Fruit fly (Drosophila melanogaster): ENCODE measurements around the gene FucTB.

The FucTB gene

DNA sequence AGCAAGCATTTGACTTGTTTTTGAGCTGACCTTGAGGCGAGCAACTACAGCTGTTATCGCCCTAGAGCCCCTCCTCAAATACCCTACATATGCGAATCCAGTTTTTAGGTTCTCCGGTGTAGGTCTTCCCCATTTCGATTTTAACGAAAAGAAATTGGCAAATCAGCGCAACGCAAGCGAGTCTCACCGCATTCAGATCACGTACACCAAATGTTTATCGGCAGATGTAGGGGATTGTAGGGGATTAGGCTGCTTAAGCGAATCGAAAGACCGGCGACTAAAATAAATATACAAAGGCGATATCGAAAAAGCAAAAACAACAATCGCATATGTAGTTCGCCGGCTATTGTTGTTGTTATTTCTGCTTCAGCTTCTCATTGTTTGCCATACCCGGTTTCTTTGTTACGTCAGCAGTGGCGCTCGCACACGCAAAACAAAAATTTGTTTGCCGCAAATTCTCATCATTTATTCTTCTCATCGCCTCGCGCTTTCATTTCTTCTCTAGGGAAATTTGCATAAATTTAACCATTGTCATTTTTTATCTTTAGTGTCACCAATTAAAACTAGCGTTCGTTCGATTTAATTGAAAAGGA, 42.7 kb downstream of the FucTB start (continued):
- TF ChIP-seq CG7745 (tag; optimal IDR thresholded peaks at IDR 0.05) (no peak), TFAM (GFP tag; optimal IDR thresholded peaks at IDR 0.05) (no peak), trem (tag; optimal IDR thresholded peaks at IDR 0.05) (no peak), amos (GFP tag; IDR thresholded peaks at IDR 0.05; ENCODE audit: partially characterized antibody) (no peak), CG12155 (GFP tag; optimal IDR thresholded peaks at IDR 0.05) (peak; percentile 81), CG1832 (GFP tag; optimal IDR thresholded peaks at IDR 0.05) (no peak), grn (GFP tag; optimal IDR thresholded peaks at IDR 0.05) (no peak), scrt (GFP tag; optimal IDR thresholded peaks at IDR 0.05) (peak; percentile 41), sens-2 (GFP tag; IDR thresholded peaks at IDR 0.05) (no peak; the same call in 1 of the 2 replicates), gt (GFP tag; IDR thresholded peaks at IDR 0.05) (no peak), zen2 (GFP tag; IDR thresholded peaks at IDR 0.05; ENCODE audit: partially characterized antibody) (no peak), chif (GFP tag; optimal IDR thresholded peaks at IDR 0.05) (peak; percentile 59 to 76), lola (GFP tag; optimal IDR thresholded peaks at IDR 0.05) (no peak), C15 (GFP tag; IDR thresholded peaks at IDR 0.05) (peak; percentile 50; the same call in 1 of the 3 replicates), CG17612 (GFP tag; IDR thresholded peaks at IDR 0.05) (peak; percentile 30; the same call in 1 of the 2 replicates), CG12659 (GFP tag; optimal IDR thresholded peaks at IDR 0.05) (peak; percentile 60), Lim3 (GFP tag; IDR thresholded peaks at IDR 0.05) (no peak), chm (GFP tag; IDR thresholded peaks at IDR 0.05) (no peak; the same call in 1 of the 2 replicates), Hsf (GFP tag; optimal IDR thresholded peaks at IDR 0.05) (peak; percentile 59), NC2β (GFP tag; optimal IDR thresholded peaks at IDR 0.05) (peak; percentile 29), CG33557 (GFP tag; optimal IDR thresholded peaks at IDR 0.05) (no peak), Poxn (GFP tag; IDR thresholded peaks at IDR 0.05) (no peak), p53 (GFP tag; optimal IDR thresholded peaks at IDR 0.05) (peak; percentile 66), bsh (GFP tag; optimal IDR thresholded peaks at IDR 0.05) (peak in 1 of 2 experiments; percentile 85), btn (GFP tag; optimal IDR thresholded peaks at IDR 0.05) (no peak), Ravus (GFP tag; IDR thresholded peaks at IDR 0.05) (no peak; the same call in 1 of the 2 replicates), HLH4C (GFP tag; IDR thresholded peaks at IDR 0.05; ENCODE audit: partially characterized antibody) (no peak), tgo (GFP tag; IDR thresholded peaks at IDR 0.05) (peak; percentile 63; the same call in 2 of the 3 replicates), Dip2 (GFP tag; IDR thresholded peaks at IDR 0.05) (no peak), CG2678 (tag; optimal IDR thresholded peaks at IDR 0.05) (peak; percentile 75), exex (tag; optimal IDR thresholded peaks at IDR 0.05) (no peak), MESR4 (GFP tag; optimal IDR thresholded peaks at IDR 0.05) (no peak), Scr (GFP tag; IDR thresholded peaks at IDR 0.05; ENCODE audit: partially characterized antibody) (no peak), Camta (GFP tag; optimal IDR thresholded peaks at IDR 0.05) (peak; percentile 48), CG33213 (GFP tag; optimal IDR thresholded peaks at IDR 0.05) (peak; percentile 30), sna (GFP tag; IDR thresholded peaks at IDR 0.05; ENCODE audit: partially characterized antibody) (no peak), cg (GFP tag; optimal IDR thresholded peaks at IDR 0.05) (no peak), sima (GFP tag; optimal IDR thresholded peaks at IDR 0.05) (no peak), pnt (GFP tag; optimal IDR thresholded peaks at IDR 0.05) (peak; percentile 54), oc (tag; optimal IDR thresholded peaks at IDR 0.05) (peak; percentile 23), Adf1 (GFP tag; IDR thresholded peaks at IDR 0.05) (peak; percentile 19), GATAe (GFP tag; conservative IDR thresholded peaks at IDR 0.05) (0 out of 2 replicates have a peak, but pooled peaks have one; percentile 23), ERR (GFP tag; optimal IDR thresholded peaks at IDR 0.05) (peak; percentile 78), CG14014 (GFP tag; IDR thresholded peaks at IDR 0.05) (peak; percentile 69), Nf-YC (tag; optimal IDR thresholded peaks at IDR 0.05) (no peak), hth (optimal IDR thresholded peaks at IDR 0.05) (no peak), CG11398 (GFP tag; optimal IDR thresholded peaks at IDR 0.05) (peak; percentile 56), Med (GFP tag) (peak; percentile 98), CoRest (tag; optimal IDR thresholded peaks at IDR 0.05) (peak; percentile 62), tup (GFP tag; optimal IDR thresholded peaks at IDR 0.05) (peak; percentile 34)
